Fruit fly (Drosophila melanogaster) ovary, adult (tissue): ENCODE data around the gene CG5897.

Experiments
- CG17801 ChIP-seq: fragments of 200-800 bp; optimal IDR thresholded peaks from 2 replicates; lab custom pipeline; 2019; ENCODE audit warnings: missing biosample characterization, mild to moderate bottlenecking, missing genetic modification characterization, moderate library complexity; ENCODE audit not compliant: partially characterized antibody

CG5897 gene

dm6 chr3L:11862266-11862665 lies 26.5 kb downstream of the CG5897 start:
- TF ChIP-seq CG17801 (GFP tag; lab: Kevin White, UChicago) = no peak

dm6 chr3L:11858745-11859144 lies 30.1 kb downstream of the CG5897 start:
- TF ChIP-seq CG17801 (GFP tag; lab: Kevin White, UChicago) = no peak

- TF ChIP-seq CG17801 (GFP tag; lab: Kevin White, UChicago) = no peak
Observed at dm6 chr3L:11852924-11853323, 35.9 kb downstream of the CG5897 start.

- TF ChIP-seq CG17801 (GFP tag; lab: Kevin White, UChicago) = no peak
Observed at dm6 chr3L:11847703-11848102, 41.1 kb downstream of the CG5897 start, which contains the start of gene CG12521. Gene CG12521 (minus strand): TSS chr3L:11847803.
